Fruit fly (Drosophila melanogaster) whole organism, pupa: ENCODE measurements around the gene AnxB9.

Source experiments
- CG13204 ChIP-seq: fragments of 200-800 bp; sonication (Bioruptor generic); optimal IDR thresholded peaks from 2 replicates; lab custom pipeline; 2018; ENCODE audit warnings: missing biosample characterization, mild to moderate bottlenecking, missing genetic modification characterization, moderate library complexity
- CG14655 ChIP-seq: fragments of 200-800 bp; sonication (Bioruptor generic); optimal IDR thresholded peaks from 3 replicates; lab custom pipeline; 2017; ENCODE audit warnings: mild to moderate bottlenecking, missing biosample characterization, missing genetic modification reagents, missing genetic modification characterization
- CG17806 ChIP-seq: fragments of 200-800 bp; sonication (Bioruptor generic); optimal IDR thresholded peaks from 2 replicates; lab custom pipeline; 2018; ENCODE audit warnings: missing biosample characterization, mild to moderate bottlenecking, missing genetic modification characterization, moderate library complexity
- CG34367 ChIP-seq: fragments of 200-800 bp; sonication (Bioruptor generic); optimal IDR thresholded peaks from 2 replicates; lab custom pipeline; 2018; ENCODE audit warnings: missing biosample characterization, mild to moderate bottlenecking, missing genetic modification characterization
- CG8159 ChIP-seq: fragments of 200-800 bp; sonication (Bioruptor generic); optimal IDR thresholded peaks from 3 replicates; lab custom pipeline; 2018; ENCODE audit warnings: missing biosample characterization, mild to moderate bottlenecking, missing genetic modification characterization, moderate library complexity
- CG8301 ChIP-seq: fragments of 200-800 bp; sonication (Bioruptor generic); optimal IDR thresholded peaks from 2 replicates; lab custom pipeline; 2018; ENCODE audit warnings: missing biosample characterization, mild to moderate bottlenecking, missing genetic modification characterization
- CG9948 ChIP-seq: fragments of 200-800 bp; sonication (Bioruptor generic); optimal IDR thresholded peaks from 2 replicates; lab custom pipeline; 2018; ENCODE audit warnings: missing biosample characterization, mild to moderate bottlenecking, missing genetic modification characterization, moderate library complexity
- D1 ChIP-seq: fragments of 200-800 bp; sonication (Bioruptor generic); optimal IDR thresholded peaks from 2 replicates; lab custom pipeline; 2018; ENCODE audit warnings: missing biosample characterization, mild to moderate bottlenecking, missing genetic modification characterization, moderate library complexity
- EcR ChIP-seq: fragments of 200-800 bp; sonication (Bioruptor generic); optimal IDR thresholded peaks from 3 replicates; lab custom pipeline; 2019; ENCODE audit warnings: missing biosample characterization, missing genetic modification characterization, mild to moderate bottlenecking, moderate library complexity, missing genetic modification reagents
- Ets98B ChIP-seq: fragments of 200-800 bp; sonication (Bioruptor generic); IDR thresholded peaks from 2 replicates; pipeline ENCODE4 v1.3.6; 2022; ENCODE audit warnings: missing biosample characterization, missing genetic modification characterization
- Pif1A ChIP-seq: fragments of 200-800 bp; sonication (Bioruptor generic); optimal IDR thresholded peaks from 3 replicates; lab custom pipeline; 2016; ENCODE audit warnings: missing biosample characterization, missing genetic modification characterization
- gl ChIP-seq: fragments of 200-800 bp; sonication (Bioruptor generic); optimal IDR thresholded peaks from 2 replicates; lab custom pipeline; 2018; ENCODE audit warnings: missing biosample characterization, mild to moderate bottlenecking, missing genetic modification characterization
- rn ChIP-seq: fragments of 200-800 bp; sonication (Bioruptor generic); IDR thresholded peaks from 2 replicates; pipeline ENCODE4 v1.3.6; 2022; ENCODE audit warnings: missing biosample characterization, missing genetic modification characterization

- TF ChIP-seq gl (tag; lab: Kevin White, UChicago): no peak
- no peak for TF ChIP-seq D1 (tag; lab: Kevin White, UChicago)
- TF ChIP-seq CG8301 (tag; lab: Kevin White, UChicago): no peak
- no peak for TF ChIP-seq CG13204 (GFP tag; lab: Kevin White, UChicago)
- TF ChIP-seq EcR (GFP tag; lab: Kevin White, UChicago): peak; percentile 86
- TF ChIP-seq CG9948 (tag; lab: Kevin White, UChicago): no peak
- no peak for TF ChIP-seq CG17806 (tag; lab: Kevin White, UChicago)
- TF ChIP-seq Pif1A (GFP tag; lab: Kevin White, UChicago): no peak
- TF ChIP-seq CG14655 (GFP tag; lab: Kevin White, UChicago): no peak
- TF ChIP-seq CG8159: no peak
- TF ChIP-seq CG34367 (tag; lab: Kevin White, UChicago): no peak
- TF ChIP-seq Ets98B (GFP tag; lab: Robert Waterston, UW): peak; percentile 41; the same call in 1 of the 2 replicates
- no peak for TF ChIP-seq rn (GFP tag; lab: Robert Waterston, UW)
These were observed 4.4 kb upstream of the AnxB9 start, which contains the start of gene Mvl for dm6 chr3R:21060430-21061245.
